Fruit fly (Drosophila melanogaster): ENCODE measurements around the gene scpr-A.

- TF ChIP-seq Crg-1 (GFP tag; optimal IDR thresholded peaks at IDR 0.05), result no peak
- no peak for TF ChIP-seq CG33017 (tag; optimal IDR thresholded peaks at IDR 0.05)
- no peak for TF ChIP-seq Clk (GFP tag; optimal IDR thresholded peaks at IDR 0.05)
- no peak for TF ChIP-seq CG1620 (GFP tag; optimal IDR thresholded peaks at IDR 0.05)
- TF ChIP-seq tj (GFP tag; optimal IDR thresholded peaks at IDR 0.05), result no peak
- TF ChIP-seq CG12768 (GFP tag; optimal IDR thresholded peaks at IDR 0.05), result no peak
- no peak for TF ChIP-seq bab1 (GFP tag; optimal IDR thresholded peaks at IDR 0.05)
- TF ChIP-seq ovo (GFP tag; optimal IDR thresholded peaks at IDR 0.05), result no peak
- no peak for TF ChIP-seq cic (GFP tag; optimal IDR thresholded peaks at IDR 0.05)
- TF ChIP-seq CG11617 (GFP tag; optimal IDR thresholded peaks at IDR 0.05), result no peak
Observed at dm6 chr3R:11234918-11235371, 6.0 kb upstream of the scpr-A start, which contains the start of the genes Arfip and CG17721.
